Worm (Caenorhabditis elegans): ENCODE measurements around the gene folt-1.

Gene folt-1

DNA sequence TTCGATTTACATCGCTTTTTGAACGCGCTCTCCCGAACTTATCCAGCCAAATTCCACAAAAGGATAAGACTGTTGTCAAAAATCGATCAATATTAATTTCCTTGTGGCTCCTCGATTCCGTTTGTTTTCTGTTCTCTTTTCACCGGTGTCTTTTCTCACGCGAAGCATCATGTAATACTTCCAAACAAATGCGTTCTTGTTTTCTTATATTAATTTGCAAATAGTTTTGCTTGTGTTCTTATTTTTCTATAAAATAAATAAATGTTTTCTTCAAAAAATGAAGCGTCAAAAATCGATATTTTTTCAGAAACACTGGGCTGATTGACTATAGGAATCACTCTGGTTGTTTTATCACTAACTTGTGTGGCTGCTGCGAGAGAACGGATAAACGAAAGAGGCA is 27.7 kb upstream of the folt-1 start, which contains the start of gene math-33:
Gene math-33 (plus strand): TSS at position 301 of the 400 bp plus-strand sequence.
- TF ChIP-seq nhr-12 (tag; optimal IDR thresholded peaks at IDR 0.05) (no peak), pha-4 (tag; optimal IDR thresholded peaks at IDR 0.05) (no peak), elt-1 (tag; optimal IDR thresholded peaks at IDR 0.05; ENCODE audit: borderline replicate concordance, insufficient read depth) (no peak), drap-1 (GFP tag; optimal IDR thresholded peaks at IDR 0.05) (no peak), ces-1 (GFP tag; optimal IDR thresholded peaks at IDR 0.05) (no peak), unc-120 (tag; optimal IDR thresholded peaks at IDR 0.05; ENCODE audit: poor library complexity, severe bottlenecking) (no peak), hlh-1 (tag; optimal IDR thresholded peaks at IDR 0.05) (no peak), nhr-76 (tag; optimal IDR thresholded peaks at IDR 0.05) (no peak), ceh-83 (GFP tag; optimal IDR thresholded peaks at IDR 0.05) (no peak)

DNA sequence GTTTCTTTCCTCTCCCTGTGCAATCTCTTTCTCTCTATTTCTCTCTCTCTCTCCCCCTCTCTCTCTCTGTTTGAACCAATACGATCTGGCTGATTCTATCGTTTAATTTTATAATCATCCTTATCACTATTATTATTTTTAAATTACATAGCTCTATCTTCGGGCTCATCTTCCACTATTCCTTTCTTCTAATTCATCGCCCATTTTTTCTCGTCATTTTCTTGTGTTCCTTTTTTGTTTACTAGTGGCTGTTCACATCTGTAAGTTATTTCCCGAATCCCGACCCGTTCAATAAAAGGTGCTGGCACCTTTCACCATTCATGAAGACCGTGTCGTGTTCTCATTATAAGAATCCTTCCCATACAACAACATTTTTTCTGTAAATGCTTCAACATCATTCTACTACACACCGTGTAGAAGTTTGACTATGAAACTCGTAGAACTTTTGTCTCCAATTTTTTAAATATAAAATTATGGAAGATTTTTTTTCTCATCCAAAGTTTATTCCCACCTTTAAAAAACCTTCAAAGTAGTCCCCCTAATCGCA is 23.0 kb upstream of the folt-1 start:
- TF ChIP-seq bed-3 (GFP tag; optimal IDR thresholded peaks at IDR 0.05), result no peak
- TF ChIP-seq ceh-43 (GFP tag; optimal IDR thresholded peaks at IDR 0.05), result no peak
- TF ChIP-seq blmp-1 (tag; optimal IDR thresholded peaks at IDR 0.05), result no peak
- TF ChIP-seq M03D4.4 (tag; optimal IDR thresholded peaks at IDR 0.05), result no peak
- TF ChIP-seq sem-2 (GFP tag; optimal IDR thresholded peaks at IDR 0.05), result no peak
- no peak for TF ChIP-seq unc-120 (tag; optimal IDR thresholded peaks at IDR 0.05; ENCODE audit: poor library complexity, severe bottlenecking)
- TF ChIP-seq elt-1 (tag; optimal IDR thresholded peaks at IDR 0.05; ENCODE audit: borderline replicate concordance, insufficient read depth), result no peak
- TF ChIP-seq lin-13 (tag; optimal IDR thresholded peaks at IDR 0.05), result no peak
- TF ChIP-seq ceh-39 (tag; optimal IDR thresholded peaks at IDR 0.05), result no peak

DNA sequence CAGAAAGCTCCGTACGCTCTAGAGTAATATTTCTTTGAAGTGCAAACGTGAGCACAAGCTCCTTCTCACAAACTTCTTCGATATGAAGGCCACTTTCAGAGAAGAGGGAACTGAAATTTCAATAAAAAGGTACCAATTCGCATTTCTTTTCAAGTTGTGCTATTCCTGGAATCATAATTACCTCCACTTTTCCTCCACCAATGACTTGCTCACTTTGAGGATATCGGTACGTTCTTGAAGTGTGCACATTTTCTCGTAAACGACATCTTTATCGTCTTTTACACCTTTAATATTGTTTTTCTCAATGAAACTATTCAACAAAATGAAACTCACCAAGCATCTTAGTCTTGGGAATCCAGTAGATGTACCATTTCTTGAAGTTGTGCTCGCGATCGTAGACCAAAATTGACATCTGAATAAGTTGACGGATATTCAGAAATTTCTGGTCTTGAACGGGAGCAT is 22.0 kb upstream of the folt-1 start, which contains the start of gene scb-1:
Gene scb-1 (minus strand): TSS at position 412 of the 462 bp plus-strand sequence.
- TF ChIP-seq nhr-12 (tag; optimal IDR thresholded peaks at IDR 0.05) (no peak), ceh-83 (GFP tag; optimal IDR thresholded peaks at IDR 0.05) (no peak), ztf-11 (tag; optimal IDR thresholded peaks at IDR 0.05) (no peak), nhr-2 (tag; optimal IDR thresholded peaks at IDR 0.05) (no peak), hlh-1 (tag; optimal IDR thresholded peaks at IDR 0.05) (no peak), unc-120 (tag; optimal IDR thresholded peaks at IDR 0.05; ENCODE audit: poor library complexity, severe bottlenecking) (no peak), blmp-1 (tag; optimal IDR thresholded peaks at IDR 0.05) (no peak), lsy-2 (tag; optimal IDR thresholded peaks at IDR 0.05) (no peak), ceh-39 (tag; optimal IDR thresholded peaks at IDR 0.05) (no peak), ces-1 (GFP tag; optimal IDR thresholded peaks at IDR 0.05) (no peak), mep-1 (tag; optimal IDR thresholded peaks at IDR 0.05) (no peak), pha-4 (tag; optimal IDR thresholded peaks at IDR 0.05) (no peak), nhr-237 (tag; optimal IDR thresholded peaks at IDR 0.05) (no peak), elt-1 (tag; optimal IDR thresholded peaks at IDR 0.05; ENCODE audit: borderline replicate concordance, insufficient read depth) (no peak)

DNA sequence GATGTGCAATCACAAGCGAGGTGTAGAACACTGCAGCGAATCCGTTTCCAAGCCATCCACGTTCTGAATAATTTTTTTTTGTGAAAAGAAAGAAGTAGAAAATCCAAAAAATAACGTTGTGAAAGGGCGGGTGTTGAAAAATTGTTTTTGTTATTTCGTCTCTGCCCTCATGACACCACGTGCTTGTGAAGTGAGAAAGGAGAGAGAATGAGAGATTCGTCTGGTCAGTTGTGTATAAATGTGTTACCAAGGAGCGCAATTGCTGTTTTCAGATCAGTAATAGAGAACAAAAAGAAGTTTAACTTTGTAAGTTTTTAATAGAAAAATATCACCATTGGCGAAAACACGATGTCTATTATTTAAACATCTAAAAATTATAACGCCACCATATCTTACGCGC is 20.0 kb upstream of the folt-1 start:
- TF ChIP-seq ces-1 (GFP tag; optimal IDR thresholded peaks at IDR 0.05) (peak; percentile 84), unc-120 (tag; optimal IDR thresholded peaks at IDR 0.05; ENCODE audit: poor library complexity, severe bottlenecking) (no peak), blmp-1 (tag; optimal IDR thresholded peaks at IDR 0.05) (no peak), hlh-1 (tag; optimal IDR thresholded peaks at IDR 0.05) (peak; percentile 56), mep-1 (tag; optimal IDR thresholded peaks at IDR 0.05) (peak; percentile 33)

DNA sequence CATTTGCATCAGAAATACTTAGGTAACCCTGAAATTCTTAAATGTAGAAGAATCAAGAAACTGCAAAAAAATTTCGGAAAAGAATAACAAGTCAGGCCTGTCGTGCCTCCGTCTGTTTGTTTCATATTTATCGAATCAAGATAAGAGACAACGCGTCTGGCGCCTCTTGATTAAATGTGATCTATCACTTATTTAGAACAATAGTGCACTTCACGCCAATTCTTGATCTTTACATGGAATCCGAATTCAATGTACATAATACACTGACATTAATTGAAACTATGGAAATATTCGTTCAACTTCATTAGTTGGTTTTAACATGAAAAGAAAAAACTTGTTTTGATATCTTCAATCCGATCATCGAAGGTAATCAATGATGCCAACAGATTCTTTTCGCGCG is 18.8 kb upstream of the folt-1 start, which contains the start of gene mboa-2:
Gene mboa-2 (minus strand): TSS at position 28 of the 400 bp plus-strand sequence.
- TF ChIP-seq ceh-43 (GFP tag; optimal IDR thresholded peaks at IDR 0.05) (no peak), ham-2 (GFP tag; optimal IDR thresholded peaks at IDR 0.05) (no peak), elt-1 (tag; optimal IDR thresholded peaks at IDR 0.05; ENCODE audit: borderline replicate concordance, insufficient read depth) (no peak), ceh-39 (tag; optimal IDR thresholded peaks at IDR 0.05) (no peak), sem-2 (GFP tag; optimal IDR thresholded peaks at IDR 0.05) (no peak)

DNA sequence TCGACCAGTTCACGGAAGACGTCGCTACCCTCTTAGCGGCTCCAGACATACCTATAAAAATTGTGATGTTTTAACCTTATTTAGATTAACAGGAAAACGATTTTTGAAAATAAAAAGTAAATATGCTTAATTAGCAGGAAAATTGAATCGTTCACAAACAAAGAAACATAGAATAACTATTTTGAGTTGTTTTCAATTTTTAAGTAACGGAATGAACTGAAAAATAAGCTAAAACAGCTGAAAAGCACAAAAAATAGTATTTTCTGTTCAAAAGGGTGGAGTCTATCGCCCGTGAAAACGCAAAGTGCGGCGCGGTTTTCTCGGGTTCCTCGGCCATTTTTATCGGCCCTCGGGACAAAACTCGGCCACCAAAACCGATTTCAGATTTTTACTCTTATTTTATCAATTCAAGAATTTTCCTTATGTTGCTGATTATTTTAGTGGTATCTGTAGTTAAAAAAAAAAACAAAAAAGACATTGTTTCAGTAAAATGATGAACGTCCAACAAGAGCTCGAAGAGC is 17.4 kb upstream of the folt-1 start, which contains the start of the genes atp-5 and lmtr-3:
Gene atp-5 (minus strand): TSS at position 51 of the 521 bp plus-strand sequence.
Gene lmtr-3 (plus strand): TSS at position 370 of the 521 bp plus-strand sequence.
- TF ChIP-seq elt-1 (tag; optimal IDR thresholded peaks at IDR 0.05; ENCODE audit: borderline replicate concordance, insufficient read depth), result no peak
- no peak for TF ChIP-seq nhr-2 (tag; optimal IDR thresholded peaks at IDR 0.05)
- TF ChIP-seq lsy-2 (tag; optimal IDR thresholded peaks at IDR 0.05), result peak; percentile 33
- TF ChIP-seq nhr-76 (tag; optimal IDR thresholded peaks at IDR 0.05), result no peak
- TF ChIP-seq hlh-1 (tag; optimal IDR thresholded peaks at IDR 0.05), result peak; percentile 8
- TF ChIP-seq mep-1 (tag; optimal IDR thresholded peaks at IDR 0.05), result peak; percentile 48
- peak; percentile 12 for TF ChIP-seq sptf-1 (tag; optimal IDR thresholded peaks at IDR 0.05)
- TF ChIP-seq ceh-39 (tag; optimal IDR thresholded peaks at IDR 0.05), result peak; percentile 15
- no peak for TF ChIP-seq unc-39 (tag; optimal IDR thresholded peaks at IDR 0.05)

Data from whole organism, mixed stage, embryonic.